Fruit fly (Drosophila melanogaster): ENCODE data around the gene Nmdmc.

dm6 chr3R:9051937-9052680 lies 1.8 kb upstream of the Nmdmc start, which contains the start of gene Kdm2:
- TF ChIP-seq pan (optimal IDR thresholded peaks at IDR 0.05) (no peak), usp (GFP tag; optimal IDR thresholded peaks at IDR 0.05) (no peak), HLH106 (tag; optimal IDR thresholded peaks at IDR 0.05) (no peak), CG9705 (GFP tag; optimal IDR thresholded peaks at IDR 0.05) (no peak), br (GFP tag; optimal IDR thresholded peaks at IDR 0.05) (no peak), brk (GFP tag; optimal IDR thresholded peaks at IDR 0.05) (peak; percentile 14), sv (GFP tag; optimal IDR thresholded peaks at IDR 0.05) (no peak), Jra (GFP tag; optimal IDR thresholded peaks at IDR 0.05) (no peak), ey (GFP tag; optimal IDR thresholded peaks at IDR 0.05) (no peak)

Measured in whole organism, wandering third instar larva.